Worm (Caenorhabditis elegans): ENCODE measurements around the gene F21H7.2.

F21H7.2 gene

ce11 chrV:16210257-16211002, 19.4 kb downstream of the F21H7.2 start, which contains the start of gene F11A5.16:
TSS of gene F11A5.16 (plus strand) at chrV:16210952.
- TF ChIP-seq him-1 (tag; optimal IDR thresholded peaks at IDR 0.05) (no peak), W03F9.2 (tag; optimal IDR thresholded peaks at IDR 0.05) (no peak), dao-5 (tag; optimal IDR thresholded peaks at IDR 0.05) (no peak)

- TF ChIP-seq dao-5 (tag; optimal IDR thresholded peaks at IDR 0.05) (no peak), him-1 (tag; optimal IDR thresholded peaks at IDR 0.05) (no peak), W03F9.2 (tag; optimal IDR thresholded peaks at IDR 0.05) (no peak)
These were observed 20.0 kb downstream of the F21H7.2 start, which contains the start of gene oac-15 for ce11 chrV:16209837-16210236. TSS of gene oac-15 (minus strand) at chrV:16209937.

- TF ChIP-seq him-1 (tag; optimal IDR thresholded peaks at IDR 0.05), result no peak
These were observed 24.9 kb downstream of the F21H7.2 start, which contains the start of gene irld-26 for ce11 chrV:16204888-16205287. TSS of gene irld-26 (plus strand) at chrV:16205188.

- TF ChIP-seq W03F9.2 (tag; optimal IDR thresholded peaks at IDR 0.05) (no peak), him-1 (tag; optimal IDR thresholded peaks at IDR 0.05) (no peak), dao-5 (tag; optimal IDR thresholded peaks at IDR 0.05) (no peak)
These were observed 27.2 kb downstream of the F21H7.2 start, which contains the start of gene F11A5.18 for ce11 chrV:16202618-16203017. TSS of gene F11A5.18 (plus strand) at chrV:16202918.

- no peak for TF ChIP-seq him-1 (tag; optimal IDR thresholded peaks at IDR 0.05)
These were observed 28.1 kb downstream of the F21H7.2 start, which contains the start of gene F11A5.17 for ce11 chrV:16201730-16202129. TSS of gene F11A5.17 (plus strand) at chrV:16202030.

- TF ChIP-seq dao-5 (tag; optimal IDR thresholded peaks at IDR 0.05), result no peak
- TF ChIP-seq him-1 (tag; optimal IDR thresholded peaks at IDR 0.05), result no peak
- no peak for TF ChIP-seq W03F9.2 (tag; optimal IDR thresholded peaks at IDR 0.05)
These were observed 31.8 kb downstream of the F21H7.2 start, which contains the start of gene F11A5.5 for ce11 chrV:16198016-16198415. TSS of gene F11A5.5 (plus strand) at chrV:16198316.

- TF ChIP-seq dao-5 (tag; optimal IDR thresholded peaks at IDR 0.05), result no peak
- no peak for TF ChIP-seq W03F9.2 (tag; optimal IDR thresholded peaks at IDR 0.05)
- TF ChIP-seq him-1 (tag; optimal IDR thresholded peaks at IDR 0.05), result no peak
These were observed 34.4 kb downstream of the F21H7.2 start, which contains the start of gene rabr-3 for ce11 chrV:16195379-16195778. TSS of gene rabr-3 (plus strand) at chrV:16195679.

ce11 chrV:16194639-16195038, 35.2 kb downstream of the F21H7.2 start, which contains the start of gene rabr-4:
TSS of gene rabr-4 (plus strand) at chrV:16194939.
- no peak for TF ChIP-seq dao-5 (tag; optimal IDR thresholded peaks at IDR 0.05)
- TF ChIP-seq W03F9.2 (tag; optimal IDR thresholded peaks at IDR 0.05), result no peak
- TF ChIP-seq him-1 (tag; optimal IDR thresholded peaks at IDR 0.05), result no peak

- TF ChIP-seq W03F9.2 (tag; optimal IDR thresholded peaks at IDR 0.05), result no peak
- no peak for TF ChIP-seq dao-5 (tag; optimal IDR thresholded peaks at IDR 0.05)
- no peak for TF ChIP-seq him-1 (tag; optimal IDR thresholded peaks at IDR 0.05)
These were observed 37.7 kb downstream of the F21H7.2 start, which contains the start of gene srh-279 for ce11 chrV:16192114-16192513. TSS of gene srh-279 (plus strand) at chrV:16192414.

ce11 chrV:16190485-16190884, 39.3 kb downstream of the F21H7.2 start, which contains the start of gene srh-281:
TSS of gene srh-281 (plus strand) at chrV:16190785.
- TF ChIP-seq him-1 (tag; optimal IDR thresholded peaks at IDR 0.05), result no peak
- TF ChIP-seq W03F9.2 (tag; optimal IDR thresholded peaks at IDR 0.05), result no peak
- no peak for TF ChIP-seq dao-5 (tag; optimal IDR thresholded peaks at IDR 0.05)

- TF ChIP-seq dao-5 (tag; optimal IDR thresholded peaks at IDR 0.05), result no peak
- TF ChIP-seq him-1 (tag; optimal IDR thresholded peaks at IDR 0.05), result no peak
- TF ChIP-seq W03F9.2 (tag; optimal IDR thresholded peaks at IDR 0.05), result no peak
These were observed 46.4 kb downstream of the F21H7.2 start, which contains the start of gene srz-14 for ce11 chrV:16183357-16183756. TSS of gene srz-14 (plus strand) at chrV:16183657.

ce11 chrV:16182918-16183317, 46.9 kb downstream of the F21H7.2 start, which contains the start of gene srh-277:
TSS of gene srh-277 (plus strand) at chrV:16183218.
- TF ChIP-seq him-1 (tag; optimal IDR thresholded peaks at IDR 0.05) (no peak), dao-5 (tag; optimal IDR thresholded peaks at IDR 0.05) (no peak), W03F9.2 (tag; optimal IDR thresholded peaks at IDR 0.05) (no peak)

- TF ChIP-seq W03F9.2 (tag; optimal IDR thresholded peaks at IDR 0.05) (no peak), him-1 (tag; optimal IDR thresholded peaks at IDR 0.05) (no peak), dao-5 (tag; optimal IDR thresholded peaks at IDR 0.05) (no peak)
These were observed 47.7 kb downstream of the F21H7.2 start, which contains the start of gene srz-13 for ce11 chrV:16182110-16182509. TSS of gene srz-13 (plus strand) at chrV:16182410.

- TF ChIP-seq dao-5 (tag; optimal IDR thresholded peaks at IDR 0.05) (no peak), him-1 (tag; optimal IDR thresholded peaks at IDR 0.05) (no peak), W03F9.2 (tag; optimal IDR thresholded peaks at IDR 0.05) (no peak)
These were observed 49.4 kb downstream of the F21H7.2 start, which contains the start of gene str-106 for ce11 chrV:16180350-16180749. TSS of gene str-106 (plus strand) at chrV:16180650.
